Worm (Caenorhabditis elegans) whole organism, mixed stage, embryonic: Measurements from ENCODE around the gene F56D6.13.

ENCODE experiments used
- M03D4.4 ChIP-seq: sonication (generic microtip); optimal IDR thresholded peaks from 2 replicates; lab custom pipeline; 2017; ENCODE audit warnings: mild to moderate bottlenecking, missing genetic modification characterization, missing compliant biosample characterization
- bed-3 ChIP-seq: fragments of 200-800 bp; sonication (Bioruptor generic); optimal IDR thresholded peaks from 3 replicates; lab custom pipeline; 2018; ENCODE audit warnings: mild to moderate bottlenecking, missing genetic modification characterization, moderate library complexity, missing compliant biosample characterization
- blmp-1 ChIP-seq: fragments of 150-350 bp; optimal IDR thresholded peaks from 2 replicates; lab custom pipeline; 2014; ENCODE audit warnings: missing biosample characterization, missing genetic modification characterization
- ceh-39 ChIP-seq: fragments of 150-350 bp; optimal IDR thresholded peaks from 2 replicates; lab custom pipeline; 2014; ENCODE audit warnings: missing biosample characterization, missing genetic modification characterization
- ceh-43 ChIP-seq: fragments of 200-800 bp; sonication (Bioruptor generic); optimal IDR thresholded peaks from 2 replicates; lab custom pipeline; 2018; ENCODE audit warnings: mild to moderate bottlenecking, missing genetic modification characterization, moderate library complexity, missing compliant biosample characterization
- ces-1 ChIP-seq: fragments of 150-350 bp; optimal IDR thresholded peaks from 2 replicates; lab custom pipeline; 2014; ENCODE audit warnings: missing biosample characterization, missing genetic modification reagents, missing genetic modification characterization
- cnd-1 ChIP-seq: fragments of 200-800 bp; sonication (Bioruptor generic); optimal IDR thresholded peaks from 2 replicates; lab custom pipeline; 2018; ENCODE audit warnings: mild to moderate bottlenecking, missing genetic modification characterization, missing compliant biosample characterization
- elt-1 ChIP-seq: sonication (generic microtip); optimal IDR thresholded peaks from 2 replicates; lab custom pipeline; 2017; ENCODE audit warnings: missing genetic modification characterization, mild to moderate bottlenecking, missing compliant biosample characterization, antibody characterized with exemption, moderate library complexity, borderline replicate concordance; ENCODE audit not compliant: insufficient read depth
- elt-3 ChIP-seq: fragments of 150-350 bp; optimal IDR thresholded peaks from 2 replicates; lab custom pipeline; 2014; ENCODE audit warnings: missing biosample characterization, missing genetic modification characterization
- flh-1 ChIP-seq: fragments of 200-800 bp; sonication (Bioruptor generic); optimal IDR thresholded peaks from 2 replicates; lab custom pipeline; 2018; ENCODE audit warnings: mild to moderate bottlenecking, missing genetic modification characterization, moderate library complexity, missing compliant biosample characterization
- ham-2 ChIP-seq: fragments of 200-800 bp; sonication (Bioruptor generic); optimal IDR thresholded peaks from 2 replicates; lab custom pipeline; 2018; ENCODE audit warnings: mild to moderate bottlenecking, missing genetic modification characterization, missing compliant biosample characterization
- hlh-1 ChIP-seq: fragments of 150-350 bp; optimal IDR thresholded peaks from 2 replicates; lab custom pipeline; 2014; ENCODE audit warnings: missing biosample characterization, missing genetic modification reagents, missing genetic modification characterization
- lin-13 ChIP-seq: fragments of 150-350 bp; optimal IDR thresholded peaks from 2 replicates; lab custom pipeline; 2014; ENCODE audit warnings: missing biosample characterization, missing genetic modification characterization
- lin-32 ChIP-seq: fragments of 200-800 bp; sonication (Bioruptor generic); optimal IDR thresholded peaks from 2 replicates; lab custom pipeline; 2018; ENCODE audit warnings: mild to moderate bottlenecking, missing genetic modification characterization, missing compliant biosample characterization
- lsy-2 ChIP-seq: fragments of 150-350 bp; optimal IDR thresholded peaks from 2 replicates; lab custom pipeline; 2014; ENCODE audit warnings: missing biosample characterization, missing genetic modification characterization
- mep-1 ChIP-seq: fragments of 150-350 bp; optimal IDR thresholded peaks from 2 replicates; lab custom pipeline; 2017; ENCODE audit warnings: missing biosample characterization, missing genetic modification reagents, missing genetic modification characterization, inconsistent platforms
- mls-2 ChIP-seq: sonication (generic microtip); optimal IDR thresholded peaks from 2 replicates; lab custom pipeline; 2016; ENCODE audit warnings: mild to moderate bottlenecking, missing genetic modification characterization, moderate library complexity, missing compliant biosample characterization
- nhr-12 ChIP-seq: fragments of 150-350 bp; optimal IDR thresholded peaks from 2 replicates; lab custom pipeline; 2014; ENCODE audit warnings: missing biosample characterization, missing genetic modification characterization
- nhr-2 ChIP-seq: fragments of 150-350 bp; optimal IDR thresholded peaks from 2 replicates; lab custom pipeline; 2014; ENCODE audit warnings: missing biosample characterization, missing genetic modification characterization
- nhr-237 ChIP-seq: fragments of 150-350 bp; optimal IDR thresholded peaks from 2 replicates; lab custom pipeline; 2014; ENCODE audit warnings: missing biosample characterization, missing genetic modification characterization
- nhr-28 ChIP-seq: fragments of 150-350 bp; optimal IDR thresholded peaks from 2 replicates; lab custom pipeline; 2014; ENCODE audit warnings: missing biosample characterization, missing genetic modification characterization
- nhr-76 ChIP-seq: sonication (generic microtip); optimal IDR thresholded peaks from 2 replicates; lab custom pipeline; 2017; ENCODE audit warnings: missing biosample characterization, missing genetic modification characterization
- sem-2 ChIP-seq: fragments of 200-800 bp; sonication (Bioruptor generic); optimal IDR thresholded peaks from 2 replicates; lab custom pipeline; 2018; ENCODE audit warnings: mild to moderate bottlenecking, missing genetic modification characterization, missing compliant biosample characterization
- snpc-4 ChIP-seq: fragments of 150-350 bp; optimal IDR thresholded peaks from 2 replicates; lab custom pipeline; 2014; ENCODE audit warnings: missing biosample characterization, missing genetic modification characterization
- sptf-1 ChIP-seq: sonication (generic microtip); optimal IDR thresholded peaks from 2 replicates; lab custom pipeline; 2017; ENCODE audit warnings: mild to moderate bottlenecking, missing genetic modification characterization, moderate library complexity, missing compliant biosample characterization
- tbx-8 ChIP-seq: fragments of 200-800 bp; sonication (Bioruptor generic); optimal IDR thresholded peaks from 2 replicates; lab custom pipeline; 2018; ENCODE audit warnings: mild to moderate bottlenecking, missing genetic modification characterization, moderate library complexity, missing compliant biosample characterization
- unc-120 ChIP-seq: sonication (generic microtip); optimal IDR thresholded peaks from 2 replicates; lab custom pipeline; 2017; ENCODE audit warnings: missing genetic modification characterization, missing compliant biosample characterization; ENCODE audit not compliant: poor library complexity, severe bottlenecking
- unc-39 ChIP-seq: fragments of 150-350 bp; optimal IDR thresholded peaks from 2 replicates; lab custom pipeline; 2014; ENCODE audit warnings: missing biosample characterization, missing genetic modification characterization
- zip-8 ChIP-seq: fragments of 150-350 bp; optimal IDR thresholded peaks from 2 replicates; lab custom pipeline; 2014; ENCODE audit warnings: missing biosample characterization, missing genetic modification characterization

Gene F56D6.13

ce11 chrIV:3909114-3909513, at the start of gene F56D6.13:
F56D6.13 (plus strand) TSS chrIV:3909414.
- no peak for TF ChIP-seq ceh-43 (GFP tag; lab: Kevin White, UChicago)
- no peak for TF ChIP-seq blmp-1 (tag; lab: Kevin White, UChicago)
- TF ChIP-seq M03D4.4 (tag; lab: Kevin White, UChicago) = no peak
- no peak for TF ChIP-seq bed-3 (GFP tag; lab: Kevin White, UChicago)
- TF ChIP-seq ham-2 = no peak
- no peak for TF ChIP-seq nhr-76 (tag; lab: Kevin White, UChicago)
- TF ChIP-seq cnd-1 (tag; lab: Kevin White, UChicago) = no peak
- no peak for TF ChIP-seq elt-1
- no peak for TF ChIP-seq snpc-4 (tag; lab: Kevin White, UChicago)
- no peak for TF ChIP-seq mep-1
- no peak for TF ChIP-seq mls-2
- no peak for TF ChIP-seq zip-8 (tag; lab: Kevin White, UChicago)
- TF ChIP-seq lin-13 (tag; lab: Kevin White, UChicago) = no peak
- TF ChIP-seq lsy-2 (tag; lab: Kevin White, UChicago) = no peak
- no peak for TF ChIP-seq unc-39 (tag; lab: Kevin White, UChicago)
- TF ChIP-seq tbx-8 (GFP tag; lab: Kevin White, UChicago) = no peak

DNA sequence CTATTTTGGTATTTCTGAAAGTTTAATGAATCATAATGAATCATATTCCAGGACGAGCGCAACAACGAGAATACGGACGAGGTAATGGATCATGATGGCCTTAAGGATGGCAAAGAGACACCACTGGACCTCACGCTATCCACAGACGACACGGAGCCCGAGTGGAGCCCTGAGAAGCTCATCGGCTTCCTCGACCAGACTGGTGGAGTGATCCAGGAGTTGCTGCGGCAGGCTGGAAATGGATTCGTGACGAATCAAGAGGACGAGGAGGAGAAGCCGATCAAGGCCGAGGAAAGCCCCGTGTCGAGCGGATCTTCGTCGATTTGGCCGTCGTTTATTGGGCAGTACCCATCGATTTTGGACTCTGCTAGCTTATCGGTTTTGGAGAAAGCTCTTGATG, 49.7 kb upstream of the F56D6.13 start:
- TF ChIP-seq hlh-1 (tag; lab: Kevin White, UChicago) (no peak), nhr-76 (tag; lab: Kevin White, UChicago) (no peak), blmp-1 (tag; lab: Kevin White, UChicago) (no peak), unc-39 (tag; lab: Kevin White, UChicago) (no peak), zip-8 (tag; lab: Kevin White, UChicago) (no peak), snpc-4 (tag; lab: Kevin White, UChicago) (no peak), tbx-8 (GFP tag; lab: Kevin White, UChicago) (no peak), nhr-12 (tag; lab: Kevin White, UChicago) (no peak)

DNA sequence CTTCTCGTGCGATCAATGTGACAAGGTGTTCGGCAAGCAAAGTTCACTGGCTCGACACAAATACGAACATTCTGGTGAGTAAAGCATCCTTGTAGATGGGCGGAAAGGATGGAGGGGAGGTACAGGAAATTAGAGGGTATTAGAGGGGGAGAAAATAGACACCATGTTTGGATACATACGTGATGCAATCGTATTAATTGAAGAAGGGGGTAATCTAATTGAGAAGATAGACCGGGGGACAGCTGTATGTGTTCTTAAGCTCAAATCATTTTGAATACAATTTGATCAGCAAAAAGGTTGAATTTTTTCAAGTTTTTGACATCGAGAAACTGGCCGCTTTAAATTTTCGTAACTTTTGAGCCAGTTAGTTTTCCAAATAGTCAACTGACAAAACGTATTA, 48.8 kb upstream of the F56D6.13 start:
- TF ChIP-seq mls-2 (peak; percentile 34), nhr-76 (tag; lab: Kevin White, UChicago) (no peak), nhr-28 (tag; lab: Kevin White, UChicago) (no peak), ces-1 (GFP tag; lab: Kevin White, UChicago) (peak; percentile 98)

- TF ChIP-seq M03D4.4 (tag; lab: Kevin White, UChicago) (no peak), cnd-1 (tag; lab: Kevin White, UChicago) (no peak), sptf-1 (tag; lab: Kevin White, UChicago) (no peak), nhr-12 (tag; lab: Kevin White, UChicago) (no peak), flh-1 (no peak), sem-2 (no peak), ces-1 (GFP tag; lab: Kevin White, UChicago) (no peak), elt-3 (no peak), nhr-76 (tag; lab: Kevin White, UChicago) (no peak), bed-3 (GFP tag; lab: Kevin White, UChicago) (no peak), unc-120 (no peak), ham-2 (no peak), blmp-1 (tag; lab: Kevin White, UChicago) (no peak), mep-1 (no peak), elt-1 (no peak), zip-8 (tag; lab: Kevin White, UChicago) (no peak), nhr-2 (tag; lab: Kevin White, UChicago) (no peak), nhr-237 (tag; lab: Kevin White, UChicago) (no peak), unc-39 (tag; lab: Kevin White, UChicago) (no peak), lsy-2 (tag; lab: Kevin White, UChicago) (no peak)
Observed at ce11 chrIV:3862948-3863347, 46.3 kb upstream of the F56D6.13 start.

- TF ChIP-seq sptf-1 (tag; lab: Kevin White, UChicago) (no peak), nhr-2 (tag; lab: Kevin White, UChicago) (no peak), cnd-1 (tag; lab: Kevin White, UChicago) (no peak), bed-3 (GFP tag; lab: Kevin White, UChicago) (no peak), sem-2 (no peak), tbx-8 (GFP tag; lab: Kevin White, UChicago) (no peak), snpc-4 (tag; lab: Kevin White, UChicago) (no peak), nhr-76 (tag; lab: Kevin White, UChicago) (no peak), lin-32 (no peak), nhr-12 (tag; lab: Kevin White, UChicago) (no peak), hlh-1 (tag; lab: Kevin White, UChicago) (no peak), nhr-28 (tag; lab: Kevin White, UChicago) (no peak), ceh-39 (tag; lab: Kevin White, UChicago) (no peak), M03D4.4 (tag; lab: Kevin White, UChicago) (no peak), unc-39 (tag; lab: Kevin White, UChicago) (no peak)
Observed at ce11 chrIV:3864944-3865343, 44.3 kb upstream of the F56D6.13 start, which contains the start of gene aat-8. aat-8 (minus strand) TSS chrIV:3865044.
